Fruit fly (Drosophila melanogaster) whole organism, prepupa: ENCODE results near the gene CG31156.

Source experiments
- CG10669 ChIP-seq: fragments of 200-800 bp; sonication (Bioruptor generic); optimal IDR thresholded peaks from 3 replicates; lab custom pipeline; 2018; ENCODE audit warnings: missing biosample characterization, mild to moderate bottlenecking, missing genetic modification characterization, moderate library complexity
- CG1621 ChIP-seq: fragments of 200-800 bp; sonication (Bioruptor generic); optimal IDR thresholded peaks from 3 replicates; lab custom pipeline; 2018; ENCODE audit warnings: missing biosample characterization, mild to moderate bottlenecking, missing genetic modification characterization
- CG6854 ChIP-seq: fragments of 200-800 bp; sonication (Bioruptor generic); optimal IDR thresholded peaks from 2 replicates; lab custom pipeline; 2017; ENCODE audit warnings: missing biosample characterization, mild to moderate bottlenecking, missing genetic modification characterization
- CG9139 ChIP-seq: fragments of 200-800 bp; sonication (Bioruptor generic); optimal IDR thresholded peaks from 3 replicates; lab custom pipeline; 2017; ENCODE audit warnings: missing biosample characterization, mild to moderate bottlenecking, missing genetic modification characterization
- Gug ChIP-seq: fragments of 200-800 bp; sonication (Bioruptor generic); IDR thresholded peaks from 2 replicates; pipeline ENCODE4 v1.3.6; 2022; ENCODE audit warnings: missing biosample characterization, missing genetic modification characterization
- Lpt ChIP-seq: fragments of 200-800 bp; sonication (Bioruptor generic); optimal IDR thresholded peaks from 3 replicates; lab custom pipeline; 2016; ENCODE audit warnings: missing biosample characterization, missing genetic modification characterization
- OdsH ChIP-seq: fragments of 200-800 bp; sonication (Bioruptor generic); optimal IDR thresholded peaks from 3 replicates; lab custom pipeline; 2016; ENCODE audit warnings: missing biosample characterization, missing genetic modification characterization
- acj6 ChIP-seq: fragments of 200-800 bp; sonication (Bioruptor generic); optimal IDR thresholded peaks from 3 replicates; lab custom pipeline; 2016; ENCODE audit warnings: missing biosample characterization, missing genetic modification characterization
- eg ChIP-seq: fragments of 200-800 bp; sonication (Bioruptor generic); IDR thresholded peaks from 3 replicates; pipeline ENCODE4 v1.3.6; 2022; ENCODE audit warnings: missing biosample characterization, missing genetic modification characterization
- salr ChIP-seq, 2 experiments: fragments of 200-800 bp; sonication (Bioruptor generic); optimal IDR thresholded peaks; 3 replicates each; lab custom pipeline; 2016 to 2018; ENCODE audit warnings: missing biosample characterization in 2 of 2, missing genetic modification characterization in 2 of 2, mild to moderate bottlenecking in 1 of 2
- ss ChIP-seq, 2 experiments: fragments of 200-800 bp; sonication (Bioruptor generic); optimal IDR thresholded peaks; 2 replicates in 1 of 2; 3 replicates in 1 of 2; lab custom pipeline; 2017 to 2018; ENCODE audit warnings: mild to moderate bottlenecking in 2 of 2, missing biosample characterization in 2 of 2, missing genetic modification characterization in 2 of 2, moderate library complexity in 1 of 2
- svp ChIP-seq: fragments of 200-800 bp; sonication (Bioruptor generic); peaks from one replicate; lab custom pipeline; 2016; ENCODE audit warnings: missing biosample characterization, missing genetic modification characterization

DNA sequence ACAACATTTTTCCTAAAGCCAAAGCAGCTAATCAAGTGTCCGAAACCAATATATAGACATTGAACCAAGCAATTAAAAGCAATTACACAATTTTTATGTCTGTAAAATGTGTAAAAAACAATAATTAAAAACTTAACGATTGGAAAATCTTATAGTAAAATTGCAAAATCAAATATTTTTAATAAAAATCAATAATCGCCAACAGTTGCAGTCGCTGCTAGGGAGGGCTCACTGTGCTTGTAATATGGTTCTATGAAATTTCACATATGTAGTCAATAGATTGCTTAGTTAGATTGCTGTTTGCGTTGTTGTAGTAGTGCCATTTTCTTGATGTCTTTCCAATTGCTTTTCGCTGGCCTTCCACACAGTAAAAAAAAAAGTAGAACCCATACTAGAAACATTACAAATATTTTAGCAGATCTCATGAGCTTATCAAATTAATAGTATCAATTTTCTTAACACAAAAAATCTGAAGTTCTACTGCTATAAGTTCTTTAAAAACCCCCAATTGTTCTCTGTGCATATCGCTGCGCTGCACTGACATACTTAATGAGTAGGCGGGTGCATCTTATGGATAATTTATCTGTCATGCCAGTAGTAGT, 37.3 kb downstream of the CG31156 start:
- TF ChIP-seq CG9139 (GFP tag; lab: Kevin White, UChicago) (no peak), OdsH (GFP tag; lab: Kevin White, UChicago) (no peak), acj6 (GFP tag; lab: Kevin White, UChicago) (no peak), Gug (GFP tag; lab: Robert Waterston, UW) (peak; percentile 54), ss (GFP tag; optimal IDR thresholded peaks at IDR 0.05; lab: Kevin White, UChicago) (no peak), svp (no peak), salr (GFP tag; optimal IDR thresholded peaks at IDR 0.05; lab: Kevin White, UChicago) (no peak), CG1621 (tag; lab: Kevin White, UChicago) (no peak), eg (GFP tag; lab: Robert Waterston, UW) (peak; percentile 82), CG10669 (GFP tag; lab: Kevin White, UChicago) (no peak), CG6854 (GFP tag; lab: Kevin White, UChicago) (no peak), Lpt (GFP tag; lab: Kevin White, UChicago) (peak; percentile 32)
